Fruit fly (Drosophila melanogaster) whole organism, embryonic: ENCODE results near the gene rols.
A peak's percentile ranks its signal among the peaks of the same experiment; 100 is the strongest.

Experiments
- Ada2b ChIP-seq: fragments of 200-800 bp; sonication (Bioruptor generic); IDR thresholded peaks from 2 replicates; pipeline ENCODE4 v1.3.6; 2022; ENCODE audit warnings: missing biosample characterization, missing genetic modification characterization
- Bdp1 ChIP-seq: fragments of 200-800 bp; sonication (Bioruptor generic); optimal IDR thresholded peaks from 3 replicates; lab custom pipeline; 2016; ENCODE audit warnings: missing biosample characterization, missing genetic modification characterization
- Blimp-1 ChIP-seq: fragments of 200-800 bp; sonication (Bioruptor generic); optimal IDR thresholded peaks from 3 replicates; lab custom pipeline; 2018; ENCODE audit warnings: missing biosample characterization, missing genetic modification characterization, mild to moderate bottlenecking, moderate library complexity, missing genetic modification reagents
- CG11247 ChIP-seq: fragments of 200-800 bp; sonication (Bioruptor generic); IDR thresholded peaks from 2 replicates; pipeline ENCODE4 v1.3.6; 2022; ENCODE audit warnings: missing biosample characterization, missing genetic modification characterization
- CG1233 ChIP-seq: fragments of 200-800 bp; sonication (Bioruptor generic); optimal IDR thresholded peaks from 4 replicates; lab custom pipeline; 2018; ENCODE audit warnings: missing biosample characterization, mild to moderate bottlenecking, missing genetic modification characterization
- CG12391 ChIP-seq: fragments of 200-800 bp; sonication (Bioruptor generic); optimal IDR thresholded peaks from 3 replicates; lab custom pipeline; 2018; ENCODE audit warnings: missing biosample characterization, mild to moderate bottlenecking, missing genetic modification characterization, moderate library complexity
- CG13296 ChIP-seq: fragments of 200-800 bp; sonication (Bioruptor generic); optimal IDR thresholded peaks from 3 replicates; lab custom pipeline; 2018; ENCODE audit warnings: missing biosample characterization, mild to moderate bottlenecking, missing genetic modification characterization
- CG13894 ChIP-seq: fragments of 200-800 bp; sonication (Bioruptor generic); optimal IDR thresholded peaks from 3 replicates; lab custom pipeline; 2018; ENCODE audit warnings: missing biosample characterization, mild to moderate bottlenecking, missing genetic modification characterization, moderate library complexity
- CG14441 ChIP-seq: fragments of 200-800 bp; sonication (Bioruptor generic); IDR thresholded peaks from 2 replicates; pipeline ENCODE4 v1.3.6; 2022; ENCODE audit warnings: missing biosample characterization, missing genetic modification characterization
- CG1832 ChIP-seq: fragments of 200-800 bp; sonication (Bioruptor generic); optimal IDR thresholded peaks from 2 replicates; lab custom pipeline; 2017; ENCODE audit warnings: missing biosample characterization, mild to moderate bottlenecking, missing genetic modification characterization, inconsistent platforms
- CG18476 ChIP-seq: fragments of 200-800 bp; sonication (Bioruptor generic); optimal IDR thresholded peaks from 2 replicates; lab custom pipeline; 2016; ENCODE audit warnings: missing biosample characterization, mild to moderate bottlenecking, missing genetic modification characterization
- CG18619 ChIP-seq: fragments of 200-800 bp; sonication (Bioruptor generic); optimal IDR thresholded peaks from 3 replicates; lab custom pipeline; 2017; ENCODE audit warnings: missing biosample characterization, mild to moderate bottlenecking, missing genetic modification characterization
- CG18764 ChIP-seq: fragments of 200-800 bp; sonication (Bioruptor generic); optimal IDR thresholded peaks from 3 replicates; lab custom pipeline; 2016; ENCODE audit warnings: missing biosample characterization, missing genetic modification characterization
- CG32767 ChIP-seq: fragments of 200-800 bp; sonication (Bioruptor generic); IDR thresholded peaks from 2 replicates; pipeline ENCODE4 v1.3.6; 2022; ENCODE audit warnings: missing biosample characterization, missing genetic modification characterization
- CG34376 ChIP-seq: fragments of 200-800 bp; sonication (Bioruptor generic); optimal IDR thresholded peaks from 2 replicates; lab custom pipeline; 2018; ENCODE audit warnings: missing biosample characterization, mild to moderate bottlenecking, missing genetic modification characterization
- CG3838 ChIP-seq: fragments of 200-800 bp; sonication (Bioruptor generic); optimal IDR thresholded peaks from 3 replicates; lab custom pipeline; 2016; ENCODE audit warnings: missing biosample characterization, missing genetic modification characterization
- CG3847 ChIP-seq: fragments of 200-800 bp; sonication (Bioruptor generic); IDR thresholded peaks from 2 replicates; pipeline ENCODE4 v1.3.6; 2022; ENCODE audit warnings: missing biosample characterization, missing genetic modification characterization
- CG4730 ChIP-seq: fragments of 200-800 bp; sonication (Bioruptor generic); IDR thresholded peaks from 2 replicates; pipeline ENCODE4 v1.3.6; 2022; ENCODE audit warnings: missing biosample characterization, missing genetic modification characterization
- CG5180 ChIP-seq: fragments of 200-800 bp; sonication (Bioruptor generic); optimal IDR thresholded peaks from 3 replicates; lab custom pipeline; 2017; ENCODE audit warnings: missing biosample characterization, missing genetic modification characterization, mild to moderate bottlenecking, moderate library complexity, missing genetic modification reagents
- CG6254 ChIP-seq: fragments of 200-800 bp; sonication (Bioruptor generic); optimal IDR thresholded peaks from 3 replicates; lab custom pipeline; 2017; ENCODE audit warnings: mild to moderate bottlenecking, missing biosample characterization, missing genetic modification reagents, missing genetic modification characterization
- CG6272 ChIP-seq: fragments of 200-800 bp; sonication (Bioruptor generic); IDR thresholded peaks from 2 replicates; pipeline ENCODE4 v1.3.6; 2022; ENCODE audit warnings: missing biosample characterization, missing genetic modification characterization
- CG6689 ChIP-seq: fragments of 200-800 bp; sonication (Bioruptor generic); IDR thresholded peaks from 2 replicates; pipeline ENCODE4 v1.3.6; 2022; ENCODE audit warnings: missing biosample characterization, missing genetic modification characterization
- CG7556 ChIP-seq: fragments of 200-800 bp; sonication (Bioruptor generic); optimal IDR thresholded peaks from 2 replicates; lab custom pipeline; 2017; ENCODE audit warnings: missing biosample characterization, mild to moderate bottlenecking, missing genetic modification characterization
- CG8944 ChIP-seq: fragments of 200-800 bp; sonication (Bioruptor generic); optimal IDR thresholded peaks from 3 replicates; lab custom pipeline; 2016; ENCODE audit warnings: missing biosample characterization, missing genetic modification characterization
- CG9797 ChIP-seq: fragments of 200-800 bp; sonication (Bioruptor generic); optimal IDR thresholded peaks from 3 replicates; lab custom pipeline; 2018; ENCODE audit warnings: missing biosample characterization, mild to moderate bottlenecking, missing genetic modification characterization
- CG9876 ChIP-seq: fragments of 200-800 bp; sonication (Bioruptor generic); optimal IDR thresholded peaks from 2 replicates; lab custom pipeline; 2016; ENCODE audit warnings: missing biosample characterization, missing genetic modification characterization
- Dbx ChIP-seq: fragments of 200-800 bp; sonication (Bioruptor generic); IDR thresholded peaks from 3 replicates; pipeline ENCODE4 v1.3.6; 2022; ENCODE audit warnings: missing biosample characterization, missing genetic modification characterization
- Dek ChIP-seq: fragments of 200-800 bp; sonication (Bioruptor generic); optimal IDR thresholded peaks from 3 replicates; lab custom pipeline; 2019; ENCODE audit warnings: missing biosample characterization, mild to moderate bottlenecking, missing genetic modification characterization, moderate library complexity
- E2f1 ChIP-seq: fragments of 200-800 bp; sonication (Bioruptor generic); IDR thresholded peaks from 2 replicates; pipeline ENCODE4 v1.3.6; 2022; ENCODE audit warnings: missing biosample characterization, missing genetic modification characterization
- Kr ChIP-seq: fragments of 200-800 bp; sonication (Bioruptor generic); optimal IDR thresholded peaks from 2 replicates; lab custom pipeline; 2017; ENCODE audit warnings: missing biosample characterization, mild to moderate bottlenecking, missing genetic modification characterization
- Poxn ChIP-seq: fragments of 200-800 bp; sonication (Bioruptor generic); IDR thresholded peaks from 2 replicates; pipeline ENCODE4 v1.3.6; 2022; ENCODE audit warnings: missing biosample characterization, missing genetic modification characterization
- Ssrp ChIP-seq: fragments of 200-800 bp; sonication (Bioruptor generic); optimal IDR thresholded peaks from 2 replicates; lab custom pipeline; 2018; ENCODE audit warnings: missing biosample characterization, mild to moderate bottlenecking, missing genetic modification characterization, moderate library complexity
- Tbp ChIP-seq: fragments of >200 bp; optimal IDR thresholded peaks from 2 replicates; lab custom pipeline; 2018; ENCODE audit warnings: missing biosample characterization, missing genetic modification characterization
- Xbp1 ChIP-seq: fragments of 200-800 bp; sonication (Bioruptor generic); optimal IDR thresholded peaks from 3 replicates; lab custom pipeline; 2016; ENCODE audit warnings: missing biosample characterization, mild to moderate bottlenecking, missing genetic modification characterization
- cas ChIP-seq: fragments of 200-800 bp; sonication (Bioruptor generic); IDR thresholded peaks from 2 replicates; pipeline ENCODE4 v1.3.6; 2022; ENCODE audit warnings: missing biosample characterization, missing genetic modification characterization
- chm ChIP-seq: fragments of 200-800 bp; sonication (Bioruptor generic); IDR thresholded peaks from 2 replicates; pipeline ENCODE4 v1.3.6; 2022; ENCODE audit warnings: missing biosample characterization, missing genetic modification characterization
- dati ChIP-seq: fragments of 200-800 bp; sonication (Bioruptor generic); IDR thresholded peaks from 2 replicates; pipeline ENCODE4 v1.3.6; 2022; ENCODE audit warnings: missing biosample characterization, missing genetic modification characterization
- dpn ChIP-seq, 2 experiments: fragments of 200-800 bp; sonication (Bioruptor generic); optimal IDR thresholded peaks; 3 replicates each; lab custom pipeline; 2016; ENCODE audit warnings: missing biosample characterization in 2 of 2, missing genetic modification characterization in 2 of 2
- esg ChIP-seq: fragments of 200-800 bp; sonication (Bioruptor generic); conservative IDR thresholded peaks from 2 replicates; pipeline ENCODE4 v1.3.6; 2022; ENCODE audit warnings: missing biosample characterization, missing genetic modification characterization
- gem ChIP-seq: fragments of 200-800 bp; sonication (Bioruptor generic); optimal IDR thresholded peaks from 2 replicates; lab custom pipeline; 2019; ENCODE audit warnings: missing biosample characterization, mild to moderate bottlenecking, missing genetic modification characterization, moderate library complexity
- nmo ChIP-seq: fragments of 200-800 bp; sonication (Bioruptor generic); optimal IDR thresholded peaks from 2 replicates; lab custom pipeline; 2018; ENCODE audit warnings: missing biosample characterization, mild to moderate bottlenecking, missing genetic modification characterization, moderate library complexity
- repo ChIP-seq: fragments of 200-800 bp; sonication (Bioruptor generic); optimal IDR thresholded peaks from 2 replicates; lab custom pipeline; 2016; ENCODE audit warnings: missing biosample characterization, missing genetic modification characterization
- sc ChIP-seq, 3 experiments: fragments of >200 bp in 2 of 3; fragments of 200-800 bp in 1 of 3; sonication (Bioruptor generic) in 1 of 3; optimal IDR thresholded peaks; 2 replicates in 2 of 3; 3 replicates in 1 of 3; lab custom pipeline; 2017; ENCODE audit warnings: mild to moderate bottlenecking in 1 of 3, missing biosample characterization in 1 of 3, missing genetic modification characterization in 1 of 3, missing genetic modification reagents in 1 of 3
- seq ChIP-seq: fragments of 200-800 bp; sonication (Bioruptor generic); IDR thresholded peaks from 2 replicates; pipeline ENCODE4 v1.3.6; 2022; ENCODE audit warnings: missing biosample characterization, missing genetic modification characterization
- sisA ChIP-seq: fragments of 200-800 bp; sonication (Bioruptor generic); IDR thresholded peaks from 2 replicates; pipeline ENCODE4 v1.3.6; 2022; ENCODE audit warnings: missing biosample characterization, missing genetic modification characterization
- slbo ChIP-seq: fragments of 200-800 bp; sonication (Bioruptor generic); IDR thresholded peaks from 2 replicates; pipeline ENCODE4 v1.3.6; 2022; ENCODE audit warnings: missing biosample characterization, missing genetic modification characterization
- toy ChIP-seq: fragments of 200-800 bp; sonication (Bioruptor generic); IDR thresholded peaks from 2 replicates; pipeline ENCODE4 v1.3.6; 2022; ENCODE audit warnings: missing biosample characterization, missing genetic modification characterization
- tx ChIP-seq: fragments of 200-800 bp; sonication (Bioruptor generic); optimal IDR thresholded peaks from 2 replicates; lab custom pipeline; 2016; ENCODE audit warnings: missing biosample characterization, missing genetic modification characterization
- usp ChIP-seq: fragments of >200 bp; optimal IDR thresholded peaks from 2 replicates; lab custom pipeline; 2017; ENCODE audit warnings: missing biosample characterization, missing genetic modification characterization

The rols gene

dm6 chr3L:12090898-12091685 lies 26.4 kb upstream of the rols start (continued):
- TF ChIP-seq nmo (GFP tag; lab: Kevin White, UChicago) (peak; percentile 59), CG9876 (GFP tag; lab: Kevin White, UChicago) (no peak), CG11247 (GFP tag; lab: Robert Waterston, UW) (no peak; the same call in 1 of the 2 replicates), CG5180 (GFP tag; lab: Kevin White, UChicago) (peak; percentile 59), CG13894 (peak; percentile 38), CG18476 (GFP tag; lab: Kevin White, UChicago) (no peak), CG8944 (no peak), CG12391 (tag; lab: Kevin White, UChicago) (peak; percentile 56), CG3838 (GFP tag; lab: Kevin White, UChicago) (peak; percentile 16), tx (GFP tag; lab: Kevin White, UChicago) (no peak), Blimp-1 (GFP tag; lab: Kevin White, UChicago) (no peak), CG32767 (GFP tag; lab: Robert Waterston, UW) (peak; percentile 66; the same call in 1 of the 2 replicates), toy (GFP tag; lab: Robert Waterston, UW) (no peak), Dbx (GFP tag; lab: Robert Waterston, UW) (peak; percentile 55; the same call in 1 of the 3 replicates), Poxn (GFP tag; lab: Robert Waterston, UW) (no peak; the same call in 1 of the 2 replicates), Ssrp (tag; lab: Kevin White, UChicago) (peak; percentile 10), dati (GFP tag; lab: Robert Waterston, UW) (no peak), CG18619 (peak; percentile 63), Kr (GFP tag; lab: Kevin White, UChicago) (no peak), sisA (GFP tag; lab: Robert Waterston, UW) (peak; percentile 67; the same call in 1 of the 2 replicates), CG18764 (GFP tag; lab: Kevin White, UChicago) (peak; percentile 37), sc (optimal IDR thresholded peaks at IDR 0.05; lab: Kevin White, UChicago) (no peak), sc (GFP tag; optimal IDR thresholded peaks at IDR 0.05; lab: Kevin White, UChicago) (no peak), Dek (peak; percentile 58), slbo (peak; percentile 83), Xbp1 (GFP tag; lab: Kevin White, UChicago) (peak; percentile 66), CG34376 (GFP tag; lab: Kevin White, UChicago) (peak; percentile 79), CG14441 (peak; percentile 76), CG1832 (GFP tag; lab: Kevin White, UChicago) (no peak), Ada2b (GFP tag; lab: Robert Waterston, UW) (peak; percentile 70), Bdp1 (GFP tag; lab: Kevin White, UChicago) (no peak), dpn (GFP tag; optimal IDR thresholded peaks at IDR 0.05; lab: Kevin White, UChicago) (peak; percentile 47 to 69), CG1233 (peak; percentile 43), CG6272 (peak; percentile 25; the same call in 1 of the 2 replicates), gem (tag; lab: Kevin White, UChicago) (peak; percentile 73), CG9797 (no peak), seq (GFP tag; lab: Robert Waterston, UW) (peak; percentile 74; the same call in 1 of the 2 replicates), CG4730 (GFP tag; lab: Robert Waterston, UW) (peak; percentile 63), CG6689 (GFP tag; lab: Robert Waterston, UW) (peak; percentile 52; the same call in 1 of the 2 replicates), Tbp (GFP tag; lab: Kevin White, UChicago) (no peak), CG3847 (peak; percentile 75), chm (GFP tag; lab: Robert Waterston, UW) (no peak), CG6254 (GFP tag; lab: Kevin White, UChicago) (no peak), cas (no peak), esg (GFP tag; lab: Robert Waterston, UW) (0 out of 2 replicates have a peak, but pooled peaks have one; percentile 39), repo (GFP tag; lab: Kevin White, UChicago) (no peak), CG7556 (GFP tag; lab: Kevin White, UChicago) (peak; percentile 60), usp (no peak), CG13296 (GFP tag; lab: Kevin White, UChicago) (peak; percentile 68), E2f1 (GFP tag; lab: Robert Waterston, UW) (peak; percentile 63)
